Fruit fly (Drosophila melanogaster) Kc167 (cell line): ENCODE results near the gene EMC3.

Source experiments
- Myc ChIP-seq: fragments of >200 bp; optimal IDR thresholded peaks from 2 replicates; lab custom pipeline; 2017; ENCODE audit warnings: missing external identifiers
- h ChIP-seq: fragments of >200 bp; optimal IDR thresholded peaks from 3 replicates; lab custom pipeline; 2018; ENCODE audit warnings: missing external identifiers
- psq ChIP-seq: fragments of >200 bp; optimal IDR thresholded peaks from 2 replicates; lab custom pipeline; 2017; ENCODE audit warnings: missing external identifiers
- ttk ChIP-seq: sonication (Bioruptor generic); optimal IDR thresholded peaks from 2 replicates; lab custom pipeline; 2017; ENCODE audit warnings: missing external identifiers

DNA sequence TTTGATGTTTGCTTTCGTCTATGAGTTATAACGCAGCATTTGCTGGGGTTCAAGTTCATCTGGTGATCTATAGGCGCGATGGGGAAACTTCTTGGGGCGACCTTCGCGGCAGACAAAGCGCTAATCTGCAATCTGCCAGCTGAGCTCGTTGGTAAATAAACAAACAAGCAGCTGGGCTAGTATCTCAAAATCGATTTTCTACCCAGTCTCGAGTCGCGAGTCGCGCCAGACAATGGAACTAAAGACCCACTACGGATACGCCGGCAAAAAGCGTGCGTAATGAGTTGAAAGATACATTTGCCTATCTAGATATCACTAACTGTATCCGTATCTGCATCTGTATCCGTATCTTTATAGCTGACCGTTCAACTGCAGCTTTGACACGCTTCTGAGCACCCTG is 21.4 kb upstream of the EMC3 start:
- no peak for TF ChIP-seq ttk (lab: Kevin White, UChicago)
- no peak for TF ChIP-seq h
- TF ChIP-seq Myc (lab: Kevin White, UChicago): no peak
- TF ChIP-seq psq (lab: Kevin White, UChicago): no peak
